Worm (Caenorhabditis elegans) whole organism, early embryonic: ENCODE measurements around the gene F56D6.18.

ENCODE experiments used
- B0310.2 ChIP-seq: sonication (generic microtip); optimal IDR thresholded peaks from 2 replicates; lab custom pipeline; 2016; ENCODE audit warnings: mild to moderate bottlenecking, missing genetic modification characterization, missing compliant biosample characterization
- F13C5.2 ChIP-seq: sonication (generic microtip); optimal IDR thresholded peaks from 2 replicates; lab custom pipeline; 2017; ENCODE audit warnings: mild to moderate bottlenecking, missing genetic modification characterization, inconsistent platforms, missing compliant biosample characterization
- aly-1 ChIP-seq: sonication (generic microtip); optimal IDR thresholded peaks from 2 replicates; lab custom pipeline; 2016; ENCODE audit warnings: missing genetic modification characterization, missing compliant biosample characterization
- ama-1 ChIP-seq: fragments of 150-350 bp; optimal IDR thresholded peaks from 2 replicates; lab custom pipeline; 2014
- ceh-13 ChIP-seq: fragments of 200-800 bp; sonication (Bioruptor generic); optimal IDR thresholded peaks from 2 replicates; lab custom pipeline; 2018; ENCODE audit warnings: mild to moderate bottlenecking, missing genetic modification characterization, missing compliant biosample characterization
- ceh-36 ChIP-seq: sonication (generic microtip); optimal IDR thresholded peaks from 2 replicates; lab custom pipeline; 2016; ENCODE audit warnings: missing genetic modification characterization, inconsistent platforms, missing compliant biosample characterization
- ets-7 ChIP-seq: sonication (generic microtip); optimal IDR thresholded peaks from 2 replicates; lab custom pipeline; 2016; ENCODE audit warnings: missing genotype, missing genetic modification characterization, missing compliant biosample characterization
- flt-1 ChIP-seq: fragments of 200-800 bp; sonication (Bioruptor generic); IDR thresholded peaks from 2 replicates; pipeline ENCODE4 v1.3.6; 2022; ENCODE audit warnings: missing genetic modification characterization, missing compliant biosample characterization
- hmbx-1 ChIP-seq: sonication (generic microtip); optimal IDR thresholded peaks from 2 replicates; lab custom pipeline; 2016; ENCODE audit warnings: mild to moderate bottlenecking, missing genetic modification characterization, missing compliant biosample characterization
- hmg-4 ChIP-seq: fragments of 200-800 bp; sonication (Bioruptor generic); optimal IDR thresholded peaks from 2 replicates; lab custom pipeline; 2018; ENCODE audit warnings: mild to moderate bottlenecking, missing genetic modification characterization, missing compliant biosample characterization
- hnd-1 ChIP-seq: sonication (generic microtip); optimal IDR thresholded peaks from 2 replicates; lab custom pipeline; 2016; ENCODE audit warnings: missing genetic modification characterization, missing compliant biosample characterization
- pes-1 ChIP-seq: fragments of 200-800 bp; sonication (Bioruptor generic); IDR thresholded peaks from 2 replicates; pipeline ENCODE4 v1.3.6; 2022; ENCODE audit warnings: missing genetic modification reagents, missing genetic modification characterization, missing compliant biosample characterization
- scrt-1 ChIP-seq: fragments of 200-800 bp; sonication (Bioruptor generic); IDR thresholded peaks from 2 replicates; pipeline ENCODE4 v1.3.6; 2022; ENCODE audit warnings: missing genetic modification characterization, missing compliant biosample characterization
- sea-1 ChIP-seq: fragments of 200-800 bp; sonication (Bioruptor generic); conservative IDR thresholded peaks from 2 replicates; pipeline ENCODE4 v1.3.6; 2022; ENCODE audit warnings: missing genetic modification characterization, missing compliant biosample characterization
- tbx-11 ChIP-seq: fragments of 200-800 bp; sonication (Bioruptor generic); IDR thresholded peaks from 2 replicates; pipeline ENCODE4 v1.3.6; 2022; ENCODE audit warnings: missing genetic modification characterization, missing compliant biosample characterization
- tbx-37 ChIP-seq: fragments of 200-800 bp; sonication (Bioruptor generic); conservative IDR thresholded peaks from 2 replicates; pipeline ENCODE4 v1.3.6; 2022; ENCODE audit warnings: missing genetic modification reagents, missing genetic modification characterization, missing compliant biosample characterization
- tra-4 ChIP-seq: sonication (generic microtip); optimal IDR thresholded peaks from 2 replicates; lab custom pipeline; 2017; ENCODE audit warnings: missing genetic modification characterization, missing compliant biosample characterization

The F56D6.18 gene

ce11 chrIV:3902955-3903354, 8.8 kb downstream of the F56D6.18 start, which contains the start of gene F56D6.6:
F56D6.6 (plus strand) TSS chrIV:3903255.
- TF ChIP-seq ceh-36 (tag; lab: Kevin White, UChicago): no peak
- no peak for TF ChIP-seq flt-1 (GFP tag; lab: Robert Waterston, UW)
- TF ChIP-seq ama-1 (lab: Kevin White, UChicago): no peak
- TF ChIP-seq hmg-4 (GFP tag; lab: Kevin White, UChicago): no peak
- TF ChIP-seq tbx-37 (GFP tag; lab: Robert Waterston, UW): no peak

ce11 chrIV:3899719-3900554, 11.8 kb downstream of the F56D6.18 start, which contains the start of gene srz-62:
srz-62 (plus strand) TSS chrIV:3900504.
- TF ChIP-seq hmbx-1 (tag; lab: Kevin White, UChicago) (no peak), flt-1 (GFP tag; lab: Robert Waterston, UW) (no peak), aly-1 (tag; lab: Kevin White, UChicago) (no peak), ceh-36 (tag; lab: Kevin White, UChicago) (no peak), hmg-4 (GFP tag; lab: Kevin White, UChicago) (no peak), scrt-1 (no peak), ama-1 (lab: Kevin White, UChicago) (no peak), ets-7 (tag; lab: Kevin White, UChicago) (no peak), B0310.2 (tag; lab: Kevin White, UChicago) (no peak), pes-1 (no peak), hnd-1 (tag; lab: Kevin White, UChicago) (no peak), tbx-11 (no peak), tbx-37 (GFP tag; lab: Robert Waterston, UW) (no peak), F13C5.2 (tag; lab: Kevin White, UChicago) (no peak), tra-4 (tag; lab: Kevin White, UChicago) (no peak), sea-1 (GFP tag; lab: Robert Waterston, UW) (no peak), ceh-13 (GFP tag; lab: Kevin White, UChicago) (no peak)

ce11 chrIV:3894770-3895169, 17.0 kb downstream of the F56D6.18 start, which contains the start of gene dct-8:
dct-8 (plus strand) TSS chrIV:3895070.
- TF ChIP-seq tra-4 (tag; lab: Kevin White, UChicago) (no peak), ceh-36 (tag; lab: Kevin White, UChicago) (no peak), hmbx-1 (tag; lab: Kevin White, UChicago) (no peak)

ce11 chrIV:3894004-3894480, 17.7 kb downstream of the F56D6.18 start, which contains the start of gene F56D6.8:
F56D6.8 (minus strand) TSS chrIV:3894430.
- TF ChIP-seq scrt-1 (no peak), sea-1 (GFP tag; lab: Robert Waterston, UW) (no peak), pes-1 (no peak), F13C5.2 (tag; lab: Kevin White, UChicago) (no peak), ceh-13 (GFP tag; lab: Kevin White, UChicago) (no peak), hmbx-1 (tag; lab: Kevin White, UChicago) (no peak), hnd-1 (tag; lab: Kevin White, UChicago) (no peak), hmg-4 (GFP tag; lab: Kevin White, UChicago) (no peak), ets-7 (tag; lab: Kevin White, UChicago) (no peak), ceh-36 (tag; lab: Kevin White, UChicago) (no peak), tra-4 (tag; lab: Kevin White, UChicago) (no peak)

- TF ChIP-seq B0310.2 (tag; lab: Kevin White, UChicago) (no peak), ama-1 (lab: Kevin White, UChicago) (no peak), sea-1 (GFP tag; lab: Robert Waterston, UW) (no peak), ceh-36 (tag; lab: Kevin White, UChicago) (no peak), aly-1 (tag; lab: Kevin White, UChicago) (no peak), flt-1 (GFP tag; lab: Robert Waterston, UW) (no peak), hmg-4 (GFP tag; lab: Kevin White, UChicago) (no peak), hmbx-1 (tag; lab: Kevin White, UChicago) (no peak), tbx-37 (GFP tag; lab: Robert Waterston, UW) (no peak), ceh-13 (GFP tag; lab: Kevin White, UChicago) (no peak), tbx-11 (no peak), ets-7 (tag; lab: Kevin White, UChicago) (no peak), scrt-1 (no peak), hnd-1 (tag; lab: Kevin White, UChicago) (no peak), F13C5.2 (tag; lab: Kevin White, UChicago) (no peak), pes-1 (no peak)
These were observed 19.7 kb downstream of the F56D6.18 start, which contains the start of gene F56D6.9 for ce11 chrIV:3892027-3892426. F56D6.9 (plus strand) TSS chrIV:3892327.

- TF ChIP-seq tbx-11 (no peak), pes-1 (no peak), ama-1 (lab: Kevin White, UChicago) (no peak), B0310.2 (tag; lab: Kevin White, UChicago) (no peak), ceh-36 (tag; lab: Kevin White, UChicago) (no peak), scrt-1 (no peak)
These were observed 22.8 kb downstream of the F56D6.18 start, which contains the start of gene oac-21 for ce11 chrIV:3888963-3889362. oac-21 (plus strand) TSS chrIV:3889263.

- TF ChIP-seq hnd-1 (tag; lab: Kevin White, UChicago) (no peak), ceh-13 (GFP tag; lab: Kevin White, UChicago) (no peak), ama-1 (lab: Kevin White, UChicago) (no peak), flt-1 (GFP tag; lab: Robert Waterston, UW) (no peak), hmbx-1 (tag; lab: Kevin White, UChicago) (no peak), scrt-1 (no peak), ets-7 (tag; lab: Kevin White, UChicago) (no peak), hmg-4 (GFP tag; lab: Kevin White, UChicago) (no peak), F13C5.2 (tag; lab: Kevin White, UChicago) (no peak), tbx-11 (no peak), tbx-37 (GFP tag; lab: Robert Waterston, UW) (no peak), tra-4 (tag; lab: Kevin White, UChicago) (no peak)
These were observed 26.4 kb downstream of the F56D6.18 start, which contains the start of gene oac-22 for ce11 chrIV:3885369-3885768. oac-22 (plus strand) TSS chrIV:3885669.
